Fruit fly (Drosophila melanogaster) whole organism, embryonic: ENCODE measurements around the gene Arp6.
A peak's percentile ranks its signal among the peaks of the same experiment; 100 is the strongest.

ENCODE experiments used
- CG10267 ChIP-seq: fragments of 200-800 bp; sonication (Bioruptor generic); optimal IDR thresholded peaks from 2 replicates; lab custom pipeline; 2018; ENCODE audit warnings: missing biosample characterization, mild to moderate bottlenecking, missing genetic modification characterization, moderate library complexity
- CG11093 ChIP-seq: fragments of 200-800 bp; sonication (Bioruptor generic); IDR thresholded peaks from 3 replicates; pipeline ENCODE4 v1.3.6; 2022; ENCODE audit warnings: missing biosample characterization, missing genetic modification characterization
- CG11504 ChIP-seq: fragments of 200-800 bp; sonication (Bioruptor generic); optimal IDR thresholded peaks from 3 replicates; lab custom pipeline; 2019; ENCODE audit warnings: missing biosample characterization, mild to moderate bottlenecking, missing genetic modification characterization, moderate library complexity
- CG14667 ChIP-seq: fragments of 200-800 bp; sonication (Bioruptor generic); IDR thresholded peaks from 2 replicates; pipeline ENCODE4 v1.3.6; 2022; ENCODE audit warnings: missing biosample characterization, missing genetic modification characterization
- CG15601 ChIP-seq: fragments of 200-800 bp; sonication (Bioruptor generic); optimal IDR thresholded peaks from 3 replicates; lab custom pipeline; 2019; ENCODE audit warnings: missing biosample characterization, mild to moderate bottlenecking, missing genetic modification characterization, moderate library complexity
- CG1603 ChIP-seq: fragments of 200-800 bp; sonication (Bioruptor generic); optimal IDR thresholded peaks from 2 replicates; lab custom pipeline; 2019; ENCODE audit warnings: missing biosample characterization, mild to moderate bottlenecking, missing genetic modification characterization, moderate library complexity
- CG17186 ChIP-seq: fragments of 200-800 bp; sonication (Bioruptor generic); optimal IDR thresholded peaks from 3 replicates; lab custom pipeline; 2017; ENCODE audit warnings: missing biosample characterization, missing genetic modification reagents, missing genetic modification characterization
- CG31365 ChIP-seq: fragments of 200-800 bp; sonication (Bioruptor generic); optimal IDR thresholded peaks from 2 replicates; lab custom pipeline; 2018; ENCODE audit warnings: missing biosample characterization, mild to moderate bottlenecking, missing genetic modification characterization
- CG7839 ChIP-seq: fragments of 200-800 bp; sonication (Bioruptor generic); optimal IDR thresholded peaks from 3 replicates; lab custom pipeline; 2018; ENCODE audit warnings: missing biosample characterization, mild to moderate bottlenecking, missing genetic modification characterization, moderate library complexity
- CG8924 ChIP-seq: fragments of 200-800 bp; optimal IDR thresholded peaks from 3 replicates; lab custom pipeline; 2019; ENCODE audit warnings: missing biosample characterization, mild to moderate bottlenecking, missing genetic modification characterization, moderate library complexity
- Dip3 ChIP-seq: fragments of 200-800 bp; sonication (Bioruptor generic); optimal IDR thresholded peaks from 3 replicates; lab custom pipeline; 2016; ENCODE audit warnings: missing biosample characterization, missing genetic modification characterization
- Ets65A ChIP-seq: fragments of 200-800 bp; sonication (Bioruptor generic); peaks from one replicate; lab custom pipeline; 2016; ENCODE audit warnings: missing biosample characterization, missing genetic modification characterization
- Med ChIP-seq: fragments of 200-800 bp; sonication (Bioruptor generic); peaks from one replicate; lab custom pipeline; 2016; ENCODE audit warnings: missing biosample characterization, missing genetic modification characterization, mild to moderate bottlenecking, inconsistent platforms, moderate library complexity
- NfI ChIP-seq: fragments of 200-800 bp; sonication (Bioruptor generic); optimal IDR thresholded peaks from 3 replicates; lab custom pipeline; 2018; ENCODE audit warnings: missing biosample characterization, mild to moderate bottlenecking, missing genetic modification characterization, moderate library complexity
- Sin3A ChIP-seq: fragments of >200 bp; optimal IDR thresholded peaks from 2 replicates; lab custom pipeline; 2018
- Sry-δ ChIP-seq: fragments of 200-800 bp; sonication (Bioruptor generic); optimal IDR thresholded peaks from 2 replicates; lab custom pipeline; 2016; ENCODE audit warnings: missing biosample characterization, missing genetic modification characterization
- Taf1 ChIP-seq: fragments of 200-800 bp; sonication (Bioruptor generic); IDR thresholded peaks from 2 replicates; pipeline ENCODE4 v1.3.6; 2022; ENCODE audit warnings: missing biosample characterization, missing genetic modification characterization
- Tbp ChIP-seq: fragments of >200 bp; optimal IDR thresholded peaks from 2 replicates; lab custom pipeline; 2018; ENCODE audit warnings: missing biosample characterization, missing genetic modification characterization
- ac ChIP-seq: fragments of 200-800 bp; sonication (Bioruptor generic); optimal IDR thresholded peaks from 3 replicates; lab custom pipeline; 2017; ENCODE audit warnings: missing biosample characterization, mild to moderate bottlenecking, missing genetic modification characterization
- bcd ChIP-seq: fragments of 200-800 bp; sonication (Bioruptor generic); optimal IDR thresholded peaks from 2 replicates; lab custom pipeline; 2017; ENCODE audit warnings: missing biosample characterization, mild to moderate bottlenecking, missing genetic modification characterization
- cg ChIP-seq: fragments of 200-800 bp; sonication (Bioruptor generic); optimal IDR thresholded peaks from 3 replicates; lab custom pipeline; 2019; ENCODE audit warnings: missing biosample characterization, mild to moderate bottlenecking, missing genetic modification characterization, moderate library complexity
- chinmo ChIP-seq: fragments of 200-800 bp; sonication (Bioruptor generic); IDR thresholded peaks from 4 replicates; pipeline ENCODE4 v1.3.6; 2022; ENCODE audit warnings: missing biosample characterization, missing genetic modification characterization; ENCODE audit not compliant: partially characterized antibody
- cwo ChIP-seq: fragments of 200-800 bp; sonication (Bioruptor generic); optimal IDR thresholded peaks from 3 replicates; lab custom pipeline; 2017; ENCODE audit warnings: missing biosample characterization, missing genetic modification characterization, mild to moderate bottlenecking, moderate library complexity, missing genetic modification reagents
- danr ChIP-seq: fragments of 200-800 bp; sonication (Bioruptor generic); IDR thresholded peaks from 2 replicates; pipeline ENCODE4 v1.3.6; 2022; ENCODE audit warnings: missing biosample characterization, missing genetic modification characterization
- dati ChIP-seq: fragments of 200-800 bp; sonication (Bioruptor generic); IDR thresholded peaks from 2 replicates; pipeline ENCODE4 v1.3.6; 2022; ENCODE audit warnings: missing biosample characterization, missing genetic modification characterization
- en ChIP-seq: fragments of 200-800 bp; sonication (Bioruptor generic); optimal IDR thresholded peaks from 2 replicates; lab custom pipeline; 2016; ENCODE audit warnings: missing biosample characterization, missing genetic modification characterization
- exex ChIP-seq: fragments of 200-800 bp; sonication (Bioruptor generic); optimal IDR thresholded peaks from 4 replicates; lab custom pipeline; 2018; ENCODE audit warnings: missing biosample characterization, mild to moderate bottlenecking, missing genetic modification characterization, moderate library complexity
- fd64A ChIP-seq: fragments of 200-800 bp; sonication (Bioruptor generic); optimal IDR thresholded peaks from 3 replicates; lab custom pipeline; 2018; ENCODE audit warnings: missing biosample characterization, mild to moderate bottlenecking, missing genetic modification characterization
- hb ChIP-seq: fragments of 200-800 bp; sonication (Bioruptor generic); IDR thresholded peaks from 3 replicates; pipeline ENCODE4 v1.3.6; 2022; ENCODE audit warnings: missing biosample characterization, missing genetic modification characterization; ENCODE audit not compliant: partially characterized antibody
- ind ChIP-seq: fragments of 200-800 bp; sonication (Bioruptor generic); optimal IDR thresholded peaks from 3 replicates; lab custom pipeline; 2016; ENCODE audit warnings: missing biosample characterization, missing genetic modification characterization
- ken ChIP-seq: fragments of 200-800 bp; sonication (Bioruptor generic); IDR thresholded peaks from 3 replicates; pipeline ENCODE4 v1.3.6; 2022; ENCODE audit warnings: missing biosample characterization, missing genetic modification characterization
- luna ChIP-seq: fragments of 200-800 bp; sonication (Bioruptor generic); optimal IDR thresholded peaks from 2 replicates; lab custom pipeline; 2016; ENCODE audit warnings: missing biosample characterization, missing genetic modification characterization
- nerfin-1 ChIP-seq: fragments of 200-800 bp; sonication (Bioruptor generic); optimal IDR thresholded peaks from 3 replicates; lab custom pipeline; 2019; ENCODE audit warnings: missing biosample characterization, mild to moderate bottlenecking, missing genetic modification characterization, moderate library complexity
- nmo ChIP-seq: fragments of 200-800 bp; sonication (Bioruptor generic); optimal IDR thresholded peaks from 2 replicates; lab custom pipeline; 2018; ENCODE audit warnings: missing biosample characterization, mild to moderate bottlenecking, missing genetic modification characterization, moderate library complexity
- rib ChIP-seq: fragments of 200-800 bp; sonication (Bioruptor generic); IDR thresholded peaks from 2 replicates; pipeline ENCODE4 v1.3.6; 2022; ENCODE audit warnings: missing biosample characterization, missing genetic modification characterization
- sd ChIP-seq: fragments of 200-800 bp; sonication (Bioruptor generic); optimal IDR thresholded peaks from 3 replicates; lab custom pipeline; 2018; ENCODE audit warnings: missing biosample characterization, mild to moderate bottlenecking, missing genetic modification characterization, moderate library complexity
- sens ChIP-seq: fragments of 200-800 bp; sonication (Bioruptor generic); peaks from one replicate; lab custom pipeline; 2016; ENCODE audit warnings: missing biosample characterization, missing genetic modification characterization
- sima ChIP-seq: fragments of 200-800 bp; sonication (Bioruptor generic); optimal IDR thresholded peaks from 2 replicates; lab custom pipeline; 2016; ENCODE audit warnings: missing biosample characterization, missing genetic modification characterization
- slp2 ChIP-seq: fragments of 200-800 bp; sonication (Bioruptor generic); optimal IDR thresholded peaks from 2 replicates; lab custom pipeline; 2016; ENCODE audit warnings: missing biosample characterization, missing genetic modification characterization
- sna ChIP-seq: fragments of 200-800 bp; sonication (Bioruptor generic); IDR thresholded peaks from 2 replicates; pipeline ENCODE4 v1.3.6; 2022; ENCODE audit warnings: missing biosample characterization, missing genetic modification characterization; ENCODE audit not compliant: partially characterized antibody
- sr ChIP-seq: fragments of 200-800 bp; sonication (Bioruptor generic); IDR thresholded peaks from 3 replicates; pipeline ENCODE4 v1.3.6; 2022; ENCODE audit warnings: missing biosample characterization, missing genetic modification characterization
- ssp ChIP-seq: fragments of 200-800 bp; sonication (Bioruptor generic); IDR thresholded peaks from 2 replicates; pipeline ENCODE4 v1.3.6; 2022; ENCODE audit warnings: missing biosample characterization, missing genetic modification characterization
- tgo ChIP-seq: fragments of 200-800 bp; sonication (Bioruptor generic); IDR thresholded peaks from 3 replicates; pipeline ENCODE4 v1.3.6; 2022; ENCODE audit warnings: missing biosample characterization, missing genetic modification characterization
- twi ChIP-seq: fragments of 200-800 bp; optimal IDR thresholded peaks from 2 replicates; lab custom pipeline; 2019; ENCODE audit warnings: missing biosample characterization, mild to moderate bottlenecking, missing genetic modification characterization, moderate library complexity
- tx ChIP-seq: fragments of 200-800 bp; sonication (Bioruptor generic); optimal IDR thresholded peaks from 2 replicates; lab custom pipeline; 2016; ENCODE audit warnings: missing biosample characterization, missing genetic modification characterization
- unpg ChIP-seq: fragments of 200-800 bp; sonication (Bioruptor generic); optimal IDR thresholded peaks from 3 replicates; lab custom pipeline; 2018; ENCODE audit warnings: missing biosample characterization, mild to moderate bottlenecking, missing genetic modification characterization, moderate library complexity
- zfh2 ChIP-seq: fragments of 200-800 bp; sonication (Bioruptor generic); optimal IDR thresholded peaks from 2 replicates; lab custom pipeline; 2016; ENCODE audit warnings: missing biosample characterization, missing genetic modification characterization

The Arp6 gene

dm6 chrX:15759752-15760446 lies 23.0 kb upstream of the Arp6 start:
- TF ChIP-seq nerfin-1 (peak; percentile 59), Ets65A (GFP tag; lab: Kevin White, UChicago) (no peak), sens (GFP tag; lab: Kevin White, UChicago) (peak; percentile 39), tgo (GFP tag; lab: Robert Waterston, UW) (no peak), exex (tag; lab: Kevin White, UChicago) (no peak), tx (GFP tag; lab: Kevin White, UChicago) (no peak), Taf1 (no peak), rib (GFP tag; lab: Robert Waterston, UW) (no peak), bcd (GFP tag; lab: Kevin White, UChicago) (no peak), chinmo (GFP tag; lab: Robert Waterston, UW) (0 out of 4 replicates have a peak, but pooled peaks have one; percentile 58), fd64A (GFP tag; lab: Kevin White, UChicago) (no peak), CG1603 (tag; lab: Kevin White, UChicago) (no peak), twi (tag; lab: Kevin White, UChicago) (no peak), dati (no peak), en (GFP tag; lab: Kevin White, UChicago) (no peak), sna (GFP tag; lab: Robert Waterston, UW) (no peak), CG17186 (no peak), ken (GFP tag; lab: Robert Waterston, UW) (no peak), nmo (GFP tag; lab: Kevin White, UChicago) (no peak), CG11504 (tag; lab: Kevin White, UChicago) (no peak), CG11093 (GFP tag; lab: Robert Waterston, UW) (no peak), unpg (no peak), Sin3A (no peak), slp2 (GFP tag; lab: Kevin White, UChicago) (no peak), luna (GFP tag; lab: Kevin White, UChicago) (no peak), CG14667 (GFP tag; lab: Robert Waterston, UW) (no peak), Med (GFP tag; lab: Kevin White, UChicago) (peak; percentile 35), Dip3 (no peak), Tbp (no peak), cg (GFP tag; lab: Kevin White, UChicago) (peak; percentile 68), hb (GFP tag; lab: Robert Waterston, UW) (no peak), sd (tag; lab: Kevin White, UChicago) (peak; percentile 60), danr (no peak), sima (GFP tag; lab: Kevin White, UChicago) (no peak), CG31365 (tag; lab: Kevin White, UChicago) (no peak), NfI (GFP tag; lab: Kevin White, UChicago) (no peak), sr (GFP tag; lab: Robert Waterston, UW) (no peak), ind (GFP tag; lab: Kevin White, UChicago) (no peak), Sry-δ (GFP tag; lab: Kevin White, UChicago) (no peak), CG8924 (peak; percentile 53), zfh2 (GFP tag; lab: Kevin White, UChicago) (no peak), ssp (no peak), ac (GFP tag; lab: Kevin White, UChicago) (no peak), CG7839 (tag; lab: Kevin White, UChicago) (no peak), CG15601 (no peak), CG10267 (peak; percentile 66), cwo (no peak)
- TF ChIP-seq, all 482 proteins: peak for 8
